Fruit fly (Drosophila melanogaster) whole organism, adult: ENCODE measurements around the gene PEK.
A peak's percentile ranks its signal among the peaks of the same experiment; 100 is the strongest.

ENCODE experiments used
- CG11617 ChIP-seq: fragments of 200-800 bp; sonication (Bioruptor generic); optimal IDR thresholded peaks from 2 replicates; lab custom pipeline; 2017; ENCODE audit warnings: mild to moderate bottlenecking, missing biosample characterization, missing genetic modification reagents, missing genetic modification characterization
- CG12768 ChIP-seq: fragments of 200-800 bp; sonication (Bioruptor generic); optimal IDR thresholded peaks from 2 replicates; lab custom pipeline; 2017; ENCODE audit warnings: missing biosample characterization, missing genetic modification characterization, mild to moderate bottlenecking, moderate library complexity, missing genetic modification reagents
- CG14711 ChIP-seq: fragments of 200-800 bp; sonication (Bioruptor generic); optimal IDR thresholded peaks from 2 replicates; lab custom pipeline; 2018; ENCODE audit warnings: missing biosample characterization, mild to moderate bottlenecking, missing genetic modification characterization, moderate library complexity
- CG1620 ChIP-seq: fragments of 200-800 bp; sonication (Bioruptor generic); optimal IDR thresholded peaks from 2 replicates; lab custom pipeline; 2016; ENCODE audit warnings: missing biosample characterization, missing genetic modification characterization
- CG33017 ChIP-seq: fragments of 200-800 bp; sonication (Bioruptor generic); optimal IDR thresholded peaks from 2 replicates; lab custom pipeline; 2018; ENCODE audit warnings: missing biosample characterization, mild to moderate bottlenecking, missing genetic modification characterization, moderate library complexity
- CG5204 ChIP-seq: fragments of 200-800 bp; sonication (Bioruptor generic); optimal IDR thresholded peaks from 2 replicates; lab custom pipeline; 2016; ENCODE audit warnings: missing biosample characterization, missing genetic modification characterization
- CG7045 ChIP-seq: fragments of 200-800 bp; sonication (Bioruptor generic); optimal IDR thresholded peaks from 2 replicates; lab custom pipeline; 2017; ENCODE audit warnings: missing biosample characterization, mild to moderate bottlenecking, missing genetic modification characterization
- CG7101 ChIP-seq: fragments of 200-800 bp; sonication (Bioruptor generic); optimal IDR thresholded peaks from 2 replicates; lab custom pipeline; 2018; ENCODE audit warnings: missing biosample characterization, mild to moderate bottlenecking, missing genetic modification characterization, moderate library complexity
- Clk ChIP-seq: fragments of 200-800 bp; sonication (Bioruptor generic); optimal IDR thresholded peaks from 2 replicates; lab custom pipeline; 2017; ENCODE audit warnings: missing biosample characterization, missing genetic modification characterization
- Crg-1 ChIP-seq: fragments of 200-800 bp; sonication (Bioruptor generic); optimal IDR thresholded peaks from 2 replicates; lab custom pipeline; 2016; ENCODE audit warnings: missing biosample characterization, missing genetic modification characterization
- Hr96 ChIP-seq: fragments of 200-800 bp; sonication (Bioruptor generic); optimal IDR thresholded peaks from 2 replicates; lab custom pipeline; 2016; ENCODE audit warnings: missing biosample characterization, missing genetic modification characterization
- Mnt ChIP-seq: fragments of 200-800 bp; sonication (Bioruptor generic); optimal IDR thresholded peaks from 2 replicates; lab custom pipeline; 2016; ENCODE audit warnings: missing biosample characterization, mild to moderate bottlenecking, missing genetic modification characterization
- bab1 ChIP-seq: fragments of 200-800 bp; sonication (Bioruptor generic); optimal IDR thresholded peaks from 3 replicates; lab custom pipeline; 2019; ENCODE audit warnings: missing biosample characterization, mild to moderate bottlenecking, missing genetic modification characterization, moderate library complexity
- cic ChIP-seq: fragments of 200-800 bp; sonication (Bioruptor generic); optimal IDR thresholded peaks from 2 replicates; lab custom pipeline; 2017; ENCODE audit warnings: missing biosample characterization, mild to moderate bottlenecking, missing genetic modification characterization, moderate library complexity
- cnc ChIP-seq, 2 experiments: fragments of >200 bp; optimal IDR thresholded peaks; 2 replicates each; lab custom pipeline; 2017
- kay ChIP-seq: fragments of 200-800 bp; sonication (Bioruptor generic); peaks from one replicate; lab custom pipeline; 2016; ENCODE audit warnings: missing biosample characterization, missing genetic modification characterization, borderline replicate concordance
- ovo ChIP-seq: fragments of 200-800 bp; sonication (Bioruptor generic); optimal IDR thresholded peaks from 2 replicates; lab custom pipeline; 2016; ENCODE audit warnings: missing biosample characterization, missing genetic modification characterization
- pad ChIP-seq: fragments of 200-800 bp; sonication (Bioruptor generic); optimal IDR thresholded peaks from 3 replicates; lab custom pipeline; 2017; ENCODE audit warnings: missing biosample characterization, missing genetic modification characterization, mild to moderate bottlenecking, moderate library complexity, missing genetic modification reagents
- tj ChIP-seq: fragments of 200-800 bp; sonication (Bioruptor generic); optimal IDR thresholded peaks from 3 replicates; lab custom pipeline; 2017; ENCODE audit warnings: missing biosample characterization, mild to moderate bottlenecking, missing genetic modification characterization, moderate library complexity
- toe ChIP-seq: fragments of 200-800 bp; sonication (Bioruptor generic); optimal IDR thresholded peaks from 2 replicates; lab custom pipeline; 2016; ENCODE audit warnings: missing biosample characterization, missing genetic modification characterization

Gene PEK

dm6 chr3R:5466875-5467274 is 2.3 kb upstream of the PEK start, which contains the start of gene RpL35A:
RpL35A (minus strand) TSS chr3R:5467101.
- TF ChIP-seq bab1 (GFP tag; lab: Kevin White, UChicago) (peak; percentile 85), Clk (GFP tag; lab: Kevin White, UChicago) (no peak), CG33017 (peak; percentile 83), CG5204 (GFP tag; lab: Kevin White, UChicago) (no peak), Hr96 (GFP tag; lab: Kevin White, UChicago) (peak; percentile 82), tj (GFP tag; lab: Kevin White, UChicago) (peak; percentile 52), kay (GFP tag; lab: Kevin White, UChicago) (no peak), CG14711 (peak; percentile 67), CG11617 (GFP tag; lab: Kevin White, UChicago) (peak; percentile 86), Crg-1 (GFP tag; lab: Kevin White, UChicago) (peak; percentile 70), Mnt (GFP tag; lab: Kevin White, UChicago) (peak; percentile 92), cnc (optimal IDR thresholded peaks at IDR 0.05; lab: Kevin White, UChicago) (no peak), cic (GFP tag; lab: Kevin White, UChicago) (peak; percentile 51), CG7045 (GFP tag; lab: Kevin White, UChicago) (peak; percentile 69), ovo (GFP tag; lab: Kevin White, UChicago) (peak; percentile 55), toe (GFP tag; lab: Kevin White, UChicago) (no peak), CG12768 (GFP tag; lab: Kevin White, UChicago) (peak; percentile 79), CG1620 (GFP tag; lab: Kevin White, UChicago) (peak; percentile 73), CG7101 (tag; lab: Kevin White, UChicago) (peak; percentile 85), pad (GFP tag; lab: Kevin White, UChicago) (peak; percentile 59)

- TF ChIP-seq tj (GFP tag; lab: Kevin White, UChicago), result peak; percentile 66
- no peak for TF ChIP-seq bab1 (GFP tag; lab: Kevin White, UChicago)
- peak; percentile 28 for TF ChIP-seq pad (GFP tag; lab: Kevin White, UChicago)
- TF ChIP-seq toe (GFP tag; lab: Kevin White, UChicago), result no peak
- TF ChIP-seq kay (GFP tag; lab: Kevin White, UChicago), result no peak
Measured at dm6 chr3R:5463199-5463949, 1.2 kb downstream of the PEK start.

- no peak for TF ChIP-seq CG11617 (GFP tag; lab: Kevin White, UChicago)
Measured at dm6 chr3R:5458627-5459026, 5.9 kb downstream of the PEK start.

- TF ChIP-seq cnc (optimal IDR thresholded peaks at IDR 0.05; lab: Kevin White, UChicago) (no peak), Hr96 (GFP tag; lab: Kevin White, UChicago) (no peak), Mnt (GFP tag; lab: Kevin White, UChicago) (no peak), Clk (GFP tag; lab: Kevin White, UChicago) (no peak), CG7101 (tag; lab: Kevin White, UChicago) (no peak), cic (GFP tag; lab: Kevin White, UChicago) (no peak), ovo (GFP tag; lab: Kevin White, UChicago) (no peak), tj (GFP tag; lab: Kevin White, UChicago) (no peak)
Measured at dm6 chr3R:5454334-5454733, 10.2 kb downstream of the PEK start.

dm6 chr3R:5438750-5439149 is 25.8 kb downstream of the PEK start:
- no peak for TF ChIP-seq cnc (optimal IDR thresholded peaks at IDR 0.05; lab: Kevin White, UChicago)
- no peak for TF ChIP-seq CG14711
- no peak for TF ChIP-seq bab1 (GFP tag; lab: Kevin White, UChicago)
- TF ChIP-seq pad (GFP tag; lab: Kevin White, UChicago), result no peak
- TF ChIP-seq CG12768 (GFP tag; lab: Kevin White, UChicago), result no peak
- TF ChIP-seq Clk (GFP tag; lab: Kevin White, UChicago), result no peak
- TF ChIP-seq CG33017, result no peak
- no peak for TF ChIP-seq CG7101 (tag; lab: Kevin White, UChicago)
- TF ChIP-seq ovo (GFP tag; lab: Kevin White, UChicago), result no peak

- TF ChIP-seq Crg-1 (GFP tag; lab: Kevin White, UChicago) (no peak), tj (GFP tag; lab: Kevin White, UChicago) (no peak), CG7101 (tag; lab: Kevin White, UChicago) (no peak), bab1 (GFP tag; lab: Kevin White, UChicago) (no peak), toe (GFP tag; lab: Kevin White, UChicago) (no peak), pad (GFP tag; lab: Kevin White, UChicago) (no peak), kay (GFP tag; lab: Kevin White, UChicago) (no peak), ovo (GFP tag; lab: Kevin White, UChicago) (no peak), CG7045 (GFP tag; lab: Kevin White, UChicago) (no peak), CG1620 (GFP tag; lab: Kevin White, UChicago) (no peak), Clk (GFP tag; lab: Kevin White, UChicago) (no peak), CG14711 (no peak), Hr96 (GFP tag; lab: Kevin White, UChicago) (no peak)
Measured at dm6 chr3R:5429786-5430185, 34.8 kb downstream of the PEK start.
